Fruit fly (Drosophila melanogaster) whole organism, prepupa: ENCODE measurements around the gene CG4455.

Source experiments
- CG10631 ChIP-seq: fragments of 200-800 bp; sonication (Bioruptor generic); optimal IDR thresholded peaks from 2 replicates; lab custom pipeline; 2016; ENCODE audit warnings: missing biosample characterization, missing genetic modification characterization
- CG11762 ChIP-seq: fragments of 200-800 bp; sonication (Bioruptor generic); optimal IDR thresholded peaks from 3 replicates; lab custom pipeline; 2016; ENCODE audit warnings: missing biosample characterization, missing genetic modification characterization; ENCODE audit not compliant: insufficient read depth
- CG11902 ChIP-seq: fragments of 200-800 bp; sonication (Bioruptor generic); optimal IDR thresholded peaks from 3 replicates; lab custom pipeline; 2016; ENCODE audit warnings: missing biosample characterization, missing genetic modification characterization
- CG1621 ChIP-seq: fragments of 200-800 bp; sonication (Bioruptor generic); optimal IDR thresholded peaks from 3 replicates; lab custom pipeline; 2018; ENCODE audit warnings: missing biosample characterization, mild to moderate bottlenecking, missing genetic modification characterization
- CG3919 ChIP-seq: fragments of 200-800 bp; sonication (Bioruptor generic); optimal IDR thresholded peaks from 3 replicates; lab custom pipeline; 2016; ENCODE audit warnings: missing biosample characterization, missing genetic modification characterization
- CG4318 ChIP-seq: fragments of 200-800 bp; sonication (Bioruptor generic); optimal IDR thresholded peaks from 3 replicates; lab custom pipeline; 2017; ENCODE audit warnings: missing biosample characterization, mild to moderate bottlenecking, missing genetic modification characterization
- CG6276 ChIP-seq: fragments of 200-800 bp; sonication (Bioruptor generic); optimal IDR thresholded peaks from 2 replicates; lab custom pipeline; 2017; ENCODE audit warnings: missing biosample characterization, mild to moderate bottlenecking, missing genetic modification characterization
- CG6808 ChIP-seq: fragments of 200-800 bp; sonication (Bioruptor generic); optimal IDR thresholded peaks from 3 replicates; lab custom pipeline; 2017; ENCODE audit warnings: missing biosample characterization, missing genetic modification characterization, mild to moderate bottlenecking, moderate library complexity, missing genetic modification reagents
- Eip75B ChIP-seq: fragments of 200-800 bp; sonication (Bioruptor generic); optimal IDR thresholded peaks from 3 replicates; lab custom pipeline; 2016; ENCODE audit warnings: missing biosample characterization, missing genetic modification characterization
- Hr38 ChIP-seq: sonication (Bioruptor generic); optimal IDR thresholded peaks from 2 replicates; lab custom pipeline; 2016; ENCODE audit warnings: missing biosample characterization, missing genetic modification characterization
- fd59A ChIP-seq: fragments of 200-800 bp; sonication (Bioruptor generic); optimal IDR thresholded peaks from 2 replicates; lab custom pipeline; 2017; ENCODE audit warnings: missing biosample characterization, mild to moderate bottlenecking, missing genetic modification characterization, missing genetic modification reagents
- fd85E ChIP-seq: fragments of 200-800 bp; sonication (Bioruptor generic); optimal IDR thresholded peaks from 3 replicates; lab custom pipeline; 2016; ENCODE audit warnings: missing biosample characterization, missing genetic modification characterization
- fkh ChIP-seq: fragments of 200-800 bp; sonication (Bioruptor generic); optimal IDR thresholded peaks from 3 replicates; lab custom pipeline; 2017; ENCODE audit warnings: missing biosample characterization, mild to moderate bottlenecking, missing genetic modification characterization, moderate library complexity
- salr ChIP-seq, 2 experiments: fragments of 200-800 bp; sonication (Bioruptor generic); optimal IDR thresholded peaks; 3 replicates each; lab custom pipeline; 2016 to 2018; ENCODE audit warnings: missing biosample characterization in 2 of 2, missing genetic modification characterization in 2 of 2, mild to moderate bottlenecking in 1 of 2
- ss ChIP-seq, 2 experiments: fragments of 200-800 bp; sonication (Bioruptor generic); optimal IDR thresholded peaks; 2 replicates in 1 of 2; 3 replicates in 1 of 2; lab custom pipeline; 2017 to 2018; ENCODE audit warnings: mild to moderate bottlenecking in 2 of 2, missing biosample characterization in 2 of 2, missing genetic modification characterization in 2 of 2, moderate library complexity in 1 of 2
- topi ChIP-seq: fragments of 200-800 bp; sonication (Bioruptor generic); optimal IDR thresholded peaks from 3 replicates; lab custom pipeline; 2016; ENCODE audit warnings: missing biosample characterization, missing genetic modification characterization
- vri ChIP-seq: fragments of 200-800 bp; sonication (Bioruptor generic); optimal IDR thresholded peaks from 3 replicates; lab custom pipeline; 2016; ENCODE audit warnings: missing biosample characterization, mild to moderate bottlenecking, missing genetic modification characterization

The CG4455 gene

dm6 chr2L:16402512-16402911, 49.8 kb downstream of the CG4455 start (continued):
- no peak for TF ChIP-seq topi
- TF ChIP-seq Hr38 (GFP tag; lab: Kevin White, UChicago), result no peak
- TF ChIP-seq fkh (GFP tag; lab: Kevin White, UChicago), result no peak
- TF ChIP-seq fd85E (GFP tag; lab: Kevin White, UChicago), result no peak
- no peak for TF ChIP-seq fd59A
- peak; percentile 21 for TF ChIP-seq CG6276 (GFP tag; lab: Kevin White, UChicago)
- no peak for TF ChIP-seq CG1621 (tag; lab: Kevin White, UChicago)
- no peak for TF ChIP-seq salr (GFP tag; optimal IDR thresholded peaks at IDR 0.05; lab: Kevin White, UChicago)
- TF ChIP-seq CG6808 (GFP tag; lab: Kevin White, UChicago), result no peak
- TF ChIP-seq CG4318, result peak; percentile 14
- TF ChIP-seq vri (GFP tag; lab: Kevin White, UChicago), result no peak
- peak; percentile 16 for TF ChIP-seq CG10631 (GFP tag; lab: Kevin White, UChicago)
- TF ChIP-seq Eip75B (GFP tag; lab: Kevin White, UChicago), result peak; percentile 1
- no peak for TF ChIP-seq ss (GFP tag; optimal IDR thresholded peaks at IDR 0.05; lab: Kevin White, UChicago)
- TF ChIP-seq CG11902 (GFP tag; lab: Kevin White, UChicago), result no peak
- TF ChIP-seq CG3919 (GFP tag; lab: Kevin White, UChicago), result peak; percentile 26
- TF ChIP-seq CG11762 (GFP tag; lab: Kevin White, UChicago), result no peak
